Fruit fly (Drosophila melanogaster) whole organism, embryonic: Measurements from ENCODE around the gene Actn3.
A peak's percentile ranks its signal among the peaks of the same experiment; 100 is the strongest.

Source experiments
- Atf-2 ChIP-seq: fragments of 200-800 bp; sonication (Bioruptor generic); optimal IDR thresholded peaks from 2 replicates; lab custom pipeline; 2016; ENCODE audit warnings: missing biosample characterization, missing genetic modification characterization
- CG10462 ChIP-seq: fragments of 200-800 bp; sonication (Bioruptor generic); optimal IDR thresholded peaks from 2 replicates; lab custom pipeline; 2016; ENCODE audit warnings: missing biosample characterization, missing genetic modification characterization
- CG10959 ChIP-seq: fragments of 200-800 bp; sonication (Bioruptor generic); IDR thresholded peaks from 2 replicates; pipeline ENCODE4 v1.3.6; 2022; ENCODE audit warnings: missing biosample characterization, missing genetic modification characterization
- CG11093 ChIP-seq: fragments of 200-800 bp; sonication (Bioruptor generic); IDR thresholded peaks from 3 replicates; pipeline ENCODE4 v1.3.6; 2022; ENCODE audit warnings: missing biosample characterization, missing genetic modification characterization
- CG11456 ChIP-seq: fragments of 200-800 bp; sonication (Bioruptor generic); IDR thresholded peaks from 3 replicates; pipeline ENCODE4 v1.3.6; 2022; ENCODE audit warnings: missing biosample characterization, missing genetic modification characterization
- CG11695 ChIP-seq: fragments of 200-800 bp; sonication (Bioruptor generic); IDR thresholded peaks from 3 replicates; pipeline ENCODE4 v1.3.6; 2022; ENCODE audit warnings: missing biosample characterization, missing genetic modification characterization
- CG12236 ChIP-seq: fragments of 200-800 bp; sonication (Bioruptor generic); optimal IDR thresholded peaks from 2 replicates; lab custom pipeline; 2016; ENCODE audit warnings: missing biosample characterization, missing genetic modification characterization
- CG15269 ChIP-seq: fragments of 200-800 bp; sonication (Bioruptor generic); optimal IDR thresholded peaks from 2 replicates; lab custom pipeline; 2018; ENCODE audit warnings: missing biosample characterization, mild to moderate bottlenecking, missing genetic modification characterization, moderate library complexity
- CG15479 ChIP-seq: fragments of 200-800 bp; sonication (Bioruptor generic); optimal IDR thresholded peaks from 3 replicates; lab custom pipeline; 2019; ENCODE audit warnings: missing biosample characterization, mild to moderate bottlenecking, missing genetic modification characterization, moderate library complexity
- CG17612 ChIP-seq: fragments of 200-800 bp; sonication (Bioruptor generic); IDR thresholded peaks from 2 replicates; pipeline ENCODE4 v1.3.6; 2022; ENCODE audit warnings: missing biosample characterization, missing genetic modification characterization
- CG18262 ChIP-seq: fragments of 200-800 bp; optimal IDR thresholded peaks from 3 replicates; lab custom pipeline; 2019; ENCODE audit warnings: missing biosample characterization, mild to moderate bottlenecking, missing genetic modification characterization, moderate library complexity
- CG2120 ChIP-seq: fragments of 200-800 bp; sonication (Bioruptor generic); optimal IDR thresholded peaks from 3 replicates; lab custom pipeline; 2016; ENCODE audit warnings: missing biosample characterization, missing genetic modification characterization
- CG34422 ChIP-seq: fragments of 200-800 bp; sonication (Bioruptor generic); IDR thresholded peaks from 3 replicates; pipeline ENCODE4 v1.3.6; 2022; ENCODE audit warnings: missing biosample characterization, missing genetic modification characterization
- CG4854 ChIP-seq: fragments of 200-800 bp; sonication (Bioruptor generic); optimal IDR thresholded peaks from 2 replicates; lab custom pipeline; 2016; ENCODE audit warnings: missing biosample characterization, missing genetic modification characterization, inconsistent platforms
- CG6765 ChIP-seq: fragments of 200-800 bp; sonication (Bioruptor generic); optimal IDR thresholded peaks from 3 replicates; lab custom pipeline; 2017; ENCODE audit warnings: missing biosample characterization, mild to moderate bottlenecking, missing genetic modification characterization
- CG7271 ChIP-seq: fragments of 200-800 bp; sonication (Bioruptor generic); optimal IDR thresholded peaks from 2 replicates; lab custom pipeline; 2018; ENCODE audit warnings: missing biosample characterization, mild to moderate bottlenecking, missing genetic modification characterization, moderate library complexity
- CG7786 ChIP-seq: fragments of 200-800 bp; sonication (Bioruptor generic); optimal IDR thresholded peaks from 2 replicates; lab custom pipeline; 2016; ENCODE audit warnings: missing biosample characterization, missing genetic modification characterization
- CG8089 ChIP-seq: fragments of 200-800 bp; sonication (Bioruptor generic); optimal IDR thresholded peaks from 3 replicates; lab custom pipeline; 2016; ENCODE audit warnings: missing biosample characterization, missing genetic modification characterization
- CG8359 ChIP-seq: fragments of 200-800 bp; sonication (Bioruptor generic); optimal IDR thresholded peaks from 2 replicates; lab custom pipeline; 2017; ENCODE audit warnings: missing biosample characterization, mild to moderate bottlenecking, missing genetic modification characterization, borderline replicate concordance
- CG9727 ChIP-seq: fragments of 200-800 bp; sonication (Bioruptor generic); optimal IDR thresholded peaks from 3 replicates; lab custom pipeline; 2017; ENCODE audit warnings: missing biosample characterization, mild to moderate bottlenecking, missing genetic modification characterization
- Dip3 ChIP-seq: fragments of 200-800 bp; sonication (Bioruptor generic); optimal IDR thresholded peaks from 3 replicates; lab custom pipeline; 2016; ENCODE audit warnings: missing biosample characterization, missing genetic modification characterization
- Ets97D ChIP-seq: fragments of 200-800 bp; sonication (Bioruptor generic); optimal IDR thresholded peaks from 3 replicates; lab custom pipeline; 2016; ENCODE audit warnings: missing biosample characterization, missing genetic modification characterization
- Hr78 ChIP-seq, 2 experiments: fragments of 200-800 bp in 1 of 2; fragments of >200 bp in 1 of 2; sonication (Bioruptor generic) in 1 of 2; optimal IDR thresholded peaks; 2 replicates each; lab custom pipeline; 2017 to 2019; ENCODE audit warnings: missing biosample characterization in 2 of 2, missing genetic modification characterization in 2 of 2, mild to moderate bottlenecking in 1 of 2, moderate library complexity in 1 of 2
- Lim3 ChIP-seq: fragments of 200-800 bp; sonication (Bioruptor generic); IDR thresholded peaks from 2 replicates; pipeline ENCODE4 v1.3.6; 2022; ENCODE audit warnings: missing biosample characterization, missing genetic modification characterization
- MESR4 ChIP-seq: fragments of 200-800 bp; sonication (Bioruptor generic); optimal IDR thresholded peaks from 2 replicates; lab custom pipeline; 2018; ENCODE audit warnings: missing biosample characterization, mild to moderate bottlenecking, missing genetic modification characterization, moderate library complexity
- NC2β ChIP-seq: fragments of 200-800 bp; sonication (Bioruptor generic); optimal IDR thresholded peaks from 2 replicates; lab custom pipeline; 2016; ENCODE audit warnings: missing biosample characterization, missing genetic modification characterization
- Sry-β ChIP-seq: fragments of 200-800 bp; sonication (Bioruptor generic); optimal IDR thresholded peaks from 2 replicates; lab custom pipeline; 2018; ENCODE audit warnings: missing biosample characterization, mild to moderate bottlenecking, missing genetic modification characterization, moderate library complexity
- Stat92E ChIP-seq, 3 experiments: fragments of >200 bp in 2 of 3; fragments of 200-800 bp in 1 of 3; sonication (Bioruptor generic) in 1 of 3; optimal IDR thresholded peaks; 2 replicates each; lab custom pipeline; 2017 to 2019; ENCODE audit warnings: missing biosample characterization in 3 of 3, missing genetic modification characterization in 3 of 3, mild to moderate bottlenecking in 1 of 3, moderate library complexity in 1 of 3
- Usf ChIP-seq: fragments of 200-800 bp; sonication (Bioruptor generic); optimal IDR thresholded peaks from 2 replicates; lab custom pipeline; 2017; ENCODE audit warnings: missing genotype, missing biosample characterization, missing genetic modification characterization
- al ChIP-seq: fragments of 200-800 bp; sonication (Bioruptor generic); IDR thresholded peaks from 2 replicates; pipeline ENCODE4 v1.3.6; 2022; ENCODE audit warnings: missing biosample characterization, missing genetic modification characterization
- ara ChIP-seq: fragments of 200-800 bp; sonication (Bioruptor generic); IDR thresholded peaks from 2 replicates; pipeline ENCODE4 v1.3.6; 2022; ENCODE audit warnings: missing biosample characterization, missing genetic modification characterization
- chinmo ChIP-seq: fragments of 200-800 bp; sonication (Bioruptor generic); IDR thresholded peaks from 4 replicates; pipeline ENCODE4 v1.3.6; 2022; ENCODE audit warnings: missing biosample characterization, missing genetic modification characterization; ENCODE audit not compliant: partially characterized antibody
- dan ChIP-seq: fragments of 200-800 bp; sonication (Bioruptor generic); IDR thresholded peaks from 2 replicates; pipeline ENCODE4 v1.3.6; 2022; ENCODE audit warnings: missing biosample characterization, missing genetic modification characterization
- danr ChIP-seq: fragments of 200-800 bp; sonication (Bioruptor generic); IDR thresholded peaks from 2 replicates; pipeline ENCODE4 v1.3.6; 2022; ENCODE audit warnings: missing biosample characterization, missing genetic modification characterization
- dati ChIP-seq: fragments of 200-800 bp; sonication (Bioruptor generic); IDR thresholded peaks from 2 replicates; pipeline ENCODE4 v1.3.6; 2022; ENCODE audit warnings: missing biosample characterization, missing genetic modification characterization
- disco-r ChIP-seq: fragments of 200-800 bp; sonication (Bioruptor generic); optimal IDR thresholded peaks from 2 replicates; lab custom pipeline; 2016; ENCODE audit warnings: missing biosample characterization, missing genetic modification characterization
- dm ChIP-seq: fragments of 200-800 bp; sonication (Bioruptor generic); optimal IDR thresholded peaks from 3 replicates; lab custom pipeline; 2016; ENCODE audit warnings: missing biosample characterization, missing genetic modification characterization
- dysf ChIP-seq: fragments of 200-800 bp; sonication (Bioruptor generic); IDR thresholded peaks from 3 replicates; pipeline ENCODE4 v1.3.6; 2022; ENCODE audit warnings: missing biosample characterization, missing genetic modification characterization
- eve ChIP-seq, 2 experiments: fragments of >200 bp; optimal IDR thresholded peaks; 2 replicates each; lab custom pipeline; 2017; ENCODE audit warnings: missing biosample characterization in 2 of 2, missing genetic modification characterization in 2 of 2
- fd102C ChIP-seq: fragments of 200-800 bp; sonication (Bioruptor generic); optimal IDR thresholded peaks from 2 replicates; lab custom pipeline; 2018; ENCODE audit warnings: missing biosample characterization, mild to moderate bottlenecking, missing genetic modification characterization, moderate library complexity
- grau ChIP-seq: fragments of 200-800 bp; optimal IDR thresholded peaks from 3 replicates; lab custom pipeline; 2019; ENCODE audit warnings: missing biosample characterization, mild to moderate bottlenecking, missing genetic modification characterization, moderate library complexity
- oc ChIP-seq: fragments of 200-800 bp; sonication (Bioruptor generic); optimal IDR thresholded peaks from 2 replicates; lab custom pipeline; 2018; ENCODE audit warnings: missing biosample characterization, mild to moderate bottlenecking, missing genetic modification characterization, moderate library complexity
- otp ChIP-seq: fragments of 200-800 bp; sonication (Bioruptor generic); IDR thresholded peaks from 3 replicates; pipeline ENCODE4, ENCODE4 v1.3.6; 2022; ENCODE audit warnings: missing biosample characterization, missing genetic modification characterization
- pan ChIP-seq, 4 experiments: fragments of >200 bp in 3 of 4; fragments of 200-800 bp in 1 of 4; sonication (Bioruptor generic) in 1 of 4; optimal IDR thresholded peaks in 3 of 4; IDR thresholded peaks in 1 of 4; 2 replicates each; pipeline versions ENCODE4 v1.3.6 to Lab custom; 2017 to 2022; ENCODE audit warnings: missing biosample characterization in 2 of 4, missing genetic modification characterization in 2 of 4, mixed read lengths in 1 of 4
- prd ChIP-seq, 3 experiments: fragments of >200 bp in 2 of 3; fragments of 200-800 bp in 1 of 3; sonication (Bioruptor generic) in 1 of 3; optimal IDR thresholded peaks in 2 of 3; IDR thresholded peaks in 1 of 3; 2 replicates in 2 of 3; 3 replicates in 1 of 3; pipeline versions ENCODE4 v1.3.6 to Lab custom; 2017 to 2022; ENCODE audit warnings: missing biosample characterization in 1 of 3, missing genetic modification characterization in 1 of 3
- sim ChIP-seq: fragments of 200-800 bp; sonication (Bioruptor generic); IDR thresholded peaks from 2 replicates; pipeline ENCODE4 v1.3.6; 2022; ENCODE audit warnings: missing biosample characterization, missing genetic modification characterization
- slou ChIP-seq: fragments of 200-800 bp; sonication (Bioruptor generic); optimal IDR thresholded peaks from 3 replicates; lab custom pipeline; 2016; ENCODE audit warnings: missing biosample characterization, missing genetic modification characterization
- sqz ChIP-seq: fragments of 200-800 bp; sonication (Bioruptor generic); optimal IDR thresholded peaks from 3 replicates; lab custom pipeline; 2018; ENCODE audit warnings: missing biosample characterization, mild to moderate bottlenecking, missing genetic modification characterization
- tio ChIP-seq: fragments of 200-800 bp; sonication (Bioruptor generic); optimal IDR thresholded peaks from 2 replicates; lab custom pipeline; 2017; ENCODE audit warnings: missing biosample characterization, missing genetic modification characterization, inconsistent platforms
- tx ChIP-seq: fragments of 200-800 bp; sonication (Bioruptor generic); optimal IDR thresholded peaks from 2 replicates; lab custom pipeline; 2016; ENCODE audit warnings: missing biosample characterization, missing genetic modification characterization

Actn3 gene

DNA sequence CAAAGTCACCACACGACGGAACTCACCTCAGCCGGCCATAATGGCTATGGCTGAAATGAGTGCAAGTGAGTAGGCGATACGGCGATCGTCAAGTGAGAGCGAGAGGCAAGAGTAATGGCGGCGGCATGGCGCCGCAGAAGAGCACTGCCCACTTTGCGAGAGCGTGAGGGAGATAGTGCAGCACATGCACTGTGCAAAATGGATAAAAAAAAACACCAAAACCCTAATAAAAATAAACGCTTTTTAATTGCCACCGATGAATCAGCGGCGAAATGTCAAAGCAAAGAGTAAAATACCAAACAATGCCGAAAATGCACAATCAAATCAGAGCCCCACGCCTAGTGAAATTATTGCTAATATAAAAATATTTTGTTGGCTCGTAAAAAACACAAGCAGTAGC is 28.9 kb downstream of the Actn3 start (continued):
- TF ChIP-seq CG10462 (GFP tag; lab: Kevin White, UChicago) (no peak), CG9727 (GFP tag; lab: Kevin White, UChicago) (no peak), chinmo (peak; percentile 70; the same call in 2 of the 4 replicates), otp (GFP tag; lab: Robert Waterston, UW) (no peak), dm (no peak), Dip3 (GFP tag; lab: Kevin White, UChicago) (no peak), disco-r (no peak), CG15479 (peak; percentile 46), CG7786 (GFP tag; lab: Kevin White, UChicago) (no peak), oc (peak; percentile 34), grau (tag; lab: Kevin White, UChicago) (no peak), MESR4 (GFP tag; lab: Kevin White, UChicago) (no peak), CG34422 (GFP tag; lab: Robert Waterston, UW) (0 out of 3 replicates have a peak, but pooled peaks have one; percentile 51), CG7271 (tag; lab: Kevin White, UChicago) (no peak), CG11695 (GFP tag; lab: Robert Waterston, UW) (0 out of 3 replicates have a peak, but pooled peaks have one; percentile 26), pan (optimal IDR thresholded peaks at IDR 0.05; lab: Kevin White, UChicago) (no peak), pan (GFP tag; optimal IDR thresholded peaks at IDR 0.05 in 1 of 2, IDR thresholded peaks at IDR 0.05 in 1 of 2) (peak in 1 of 2 experiments; percentile 64), CG12236 (GFP tag; lab: Kevin White, UChicago) (no peak), al (GFP tag; lab: Robert Waterston, UW) (no peak), dan (GFP tag; lab: Robert Waterston, UW) (no peak), slou (no peak), NC2β (GFP tag; lab: Kevin White, UChicago) (no peak), Hr78 (GFP tag; optimal IDR thresholded peaks at IDR 0.05; lab: Kevin White, UChicago) (no peak), sqz (GFP tag; lab: Kevin White, UChicago) (peak; percentile 8), tx (GFP tag; lab: Kevin White, UChicago) (no peak), CG15269 (tag; lab: Kevin White, UChicago) (no peak), CG18262 (tag; lab: Kevin White, UChicago) (no peak), CG2120 (GFP tag; lab: Kevin White, UChicago) (no peak), CG8359 (GFP tag; lab: Kevin White, UChicago) (no peak), ara (GFP tag; lab: Robert Waterston, UW) (peak; percentile 67; the same call in 1 of the 2 replicates), dati (GFP tag; lab: Robert Waterston, UW) (no peak), danr (GFP tag; lab: Robert Waterston, UW) (no peak), eve (GFP tag; optimal IDR thresholded peaks at IDR 0.05; lab: Kevin White, UChicago) (no peak), dysf (GFP tag; lab: Robert Waterston, UW) (0 out of 3 replicates have a peak, but pooled peaks have one; percentile 30), prd (optimal IDR thresholded peaks at IDR 0.05; lab: Kevin White, UChicago) (no peak), prd (GFP tag; IDR thresholded peaks at IDR 0.05; lab: Robert Waterston, UW) (peak; percentile 49; the same call in 2 of the 3 replicates), Usf (no peak), Stat92E (GFP tag; optimal IDR thresholded peaks at IDR 0.05; lab: Kevin White, UChicago) (no peak), tio (GFP tag; lab: Kevin White, UChicago) (no peak), CG11093 (GFP tag; lab: Robert Waterston, UW) (no peak), CG10959 (GFP tag; lab: Robert Waterston, UW) (no peak), CG8089 (GFP tag; lab: Kevin White, UChicago) (peak; percentile 8), sim (GFP tag; lab: Robert Waterston, UW) (no peak), Ets97D (GFP tag; lab: Kevin White, UChicago) (peak; percentile 1), Lim3 (GFP tag; lab: Robert Waterston, UW) (no peak), CG4854 (GFP tag; lab: Kevin White, UChicago) (no peak), Atf-2 (GFP tag; lab: Kevin White, UChicago) (no peak), CG17612 (GFP tag; lab: Robert Waterston, UW) (no peak), CG11456 (GFP tag; lab: Robert Waterston, UW) (peak; percentile 65; the same call in 1 of the 3 replicates), fd102C (no peak), Sry-β (GFP tag; lab: Kevin White, UChicago) (no peak), CG6765 (GFP tag; lab: Kevin White, UChicago) (no peak)
